Worm (Caenorhabditis elegans): ENCODE results near the gene grl-31.
A peak's percentile ranks its signal among the peaks of the same experiment; 100 is the strongest.

The grl-31 gene

ce11 chrV:3587633-3588032, 30.1 kb upstream of the grl-31 start (continued):
- TF ChIP-seq F37D6.2 (tag; optimal IDR thresholded peaks at IDR 0.05) (no peak), aha-1 (tag) (peak; percentile 75)

- TF ChIP-seq vab-7 (GFP tag; IDR thresholded peaks at IDR 0.05) = no peak
- TF ChIP-seq ctbp-1 (GFP tag; IDR thresholded peaks at IDR 0.05) = no peak
- peak; percentile 5 for TF ChIP-seq hlh-11 (tag; optimal IDR thresholded peaks at IDR 0.05)
- TF ChIP-seq mep-1 (tag; optimal IDR thresholded peaks at IDR 0.05) = peak; percentile 9
- TF ChIP-seq mdl-1 (tag; optimal IDR thresholded peaks at IDR 0.05) = peak in 1 of 2 experiments; percentile 34
- TF ChIP-seq unc-62 (GFP tag; optimal IDR thresholded peaks at IDR 0.05 in 1 of 2) = peak in 1 of 2 experiments; percentile 47
- no peak for TF ChIP-seq unc-62 (tag; optimal IDR thresholded peaks at IDR 0.05)
- peak in 1 of 2 experiments; percentile 34 for TF ChIP-seq hif-1 (tag; optimal IDR thresholded peaks at IDR 0.05)
- TF ChIP-seq zfp-3 (GFP tag; conservative IDR thresholded peaks at IDR 0.05) = no peak
- no peak for TF ChIP-seq daf-16 (GFP tag; optimal IDR thresholded peaks at IDR 0.05)
- TF ChIP-seq daf-16 (tag; optimal IDR thresholded peaks at IDR 0.05) = peak; percentile 9
- 0 out of 2 replicates have a peak, but pooled peaks have one; percentile 24 for TF ChIP-seq D1046.2 (GFP tag; IDR thresholded peaks at IDR 0.05)
- no peak for TF ChIP-seq lin-1 (GFP tag; IDR thresholded peaks at IDR 0.05)
- peak; percentile 22 for TF ChIP-seq hlh-30 (tag; optimal IDR thresholded peaks at IDR 0.05; ENCODE audit: insufficient read depth)
- no peak for TF ChIP-seq saeg-2 (GFP tag; IDR thresholded peaks at IDR 0.05)
- peak; percentile 42; the same call in 1 of the 2 replicates for TF ChIP-seq hmg-1.1 (GFP tag; IDR thresholded peaks at IDR 0.05)
- no peak for TF ChIP-seq nhr-10 (tag; optimal IDR thresholded peaks at IDR 0.05)
- no peak for TF ChIP-seq ceh-28 (tag; optimal IDR thresholded peaks at IDR 0.05)
- no peak for TF ChIP-seq gei-8 (GFP tag; optimal IDR thresholded peaks at IDR 0.05)
Observed at ce11 chrV:3586014-3586689, 28.6 kb upstream of the grl-31 start, which contains the start of the genes rpl-11.1 and T22F3.2. TSS of gene rpl-11.1 (minus strand) at chrV:3586064. TSS of gene T22F3.2 (plus strand) at chrV:3586639.

ce11 chrV:3585011-3585410, 27.4 kb upstream of the grl-31 start:
- TF ChIP-seq ama-1 (optimal IDR thresholded peaks at IDR 0.05) (peak; percentile 87), attf-4 (tag; optimal IDR thresholded peaks at IDR 0.05) (no peak), zfp-3 (GFP tag; conservative IDR thresholded peaks at IDR 0.05) (no peak), daf-16 (GFP tag; optimal IDR thresholded peaks at IDR 0.05) (no peak), daf-16 (tag; optimal IDR thresholded peaks at IDR 0.05) (peak; percentile 42), nhr-237 (tag; optimal IDR thresholded peaks at IDR 0.05) (no peak), nhr-102 (tag; optimal IDR thresholded peaks at IDR 0.05) (peak; percentile 22), vab-7 (GFP tag; IDR thresholded peaks at IDR 0.05) (0 out of 2 replicates have a peak, but pooled peaks have one; percentile 14), F10B5.3 (tag; optimal IDR thresholded peaks at IDR 0.05) (no peak), ZK337.2 (GFP tag; IDR thresholded peaks at IDR 0.05) (0 out of 2 replicates have a peak, but pooled peaks have one; percentile 14), snpc-1.2 (GFP tag; IDR thresholded peaks at IDR 0.05) (peak; percentile 74), dmd-8 (GFP tag; IDR thresholded peaks at IDR 0.05) (peak; percentile 40; the same call in 1 of the 2 replicates), lin-38 (GFP tag; IDR thresholded peaks at IDR 0.05) (peak; percentile 57), arid-1 (GFP tag; conservative IDR thresholded peaks at IDR 0.05) (peak; percentile 51; the same call in 1 of the 2 replicates), unc-130 (GFP tag; optimal IDR thresholded peaks at IDR 0.05) (peak; percentile 54), F49E8.2 (tag; optimal IDR thresholded peaks at IDR 0.05; ENCODE audit: borderline replicate concordance) (peak; percentile 88), daf-8 (GFP tag; IDR thresholded peaks at IDR 0.05) (no peak), hmg-1.1 (GFP tag; IDR thresholded peaks at IDR 0.05) (no peak), fkh-10 (GFP tag; optimal IDR thresholded peaks at IDR 0.05) (no peak), mep-1 (tag; optimal IDR thresholded peaks at IDR 0.05) (no peak), nhr-28 (tag; optimal IDR thresholded peaks at IDR 0.05) (no peak), aha-1 (tag) (peak; percentile 30), ctbp-1 (GFP tag; IDR thresholded peaks at IDR 0.05) (peak; percentile 13; the same call in 1 of the 2 replicates), Y48G9A.11 (GFP tag; IDR thresholded peaks at IDR 0.05) (peak; percentile 78)
